Worm (Caenorhabditis elegans) whole organism, L1 larva: ENCODE data around the gene metl-13.

Experiments
- C04F5.9 ChIP-seq: sonication (generic microtip); optimal IDR thresholded peaks from 2 replicates; lab custom pipeline; 2016; ENCODE audit warnings: missing genetic modification characterization, missing compliant biosample characterization
- C34B4.2 ChIP-seq: sonication (generic microtip); optimal IDR thresholded peaks from 2 replicates; lab custom pipeline; 2017; ENCODE audit warnings: mild to moderate bottlenecking, missing genetic modification characterization, missing compliant biosample characterization
- F16B12.6 ChIP-seq: fragments of 150-350 bp; optimal IDR thresholded peaks from 2 replicates; lab custom pipeline; 2014; ENCODE audit warnings: missing biosample characterization, missing genetic modification characterization
- Y116A8C.19 ChIP-seq: sonication (generic microtip); optimal IDR thresholded peaks from 2 replicates; lab custom pipeline; 2016; ENCODE audit warnings: missing compliant biosample characterization, missing genetic modification characterization, borderline replicate concordance
- aha-1 ChIP-seq: fragments of 150-350 bp; optimal IDR thresholded peaks from 2 replicates; lab custom pipeline; 2014; ENCODE audit warnings: missing biosample characterization, missing genetic modification characterization
- aly-2 ChIP-seq: fragments of 150-350 bp; optimal IDR thresholded peaks from 2 replicates; lab custom pipeline; 2014; ENCODE audit warnings: missing biosample characterization, missing genetic modification characterization
- blmp-1 ChIP-seq: fragments of 150-350 bp; optimal IDR thresholded peaks from 2 replicates; lab custom pipeline; 2014; ENCODE audit warnings: missing biosample characterization, missing genetic modification characterization
- ceh-82 ChIP-seq, 3 experiments: fragments of 150-350 bp in 1 of 3; sonication (generic microtip) in 2 of 3; optimal IDR thresholded peaks; 2 replicates each; lab custom pipeline; 2014 to 2017; ENCODE audit warnings: missing biosample characterization in 3 of 3, missing genetic modification characterization in 3 of 3
- ceh-88 ChIP-seq: fragments of 200-800 bp; sonication (Bioruptor generic); IDR thresholded peaks from 2 replicates; pipeline ENCODE4 v1.3.6; 2022; ENCODE audit warnings: missing genetic modification characterization, missing compliant biosample characterization
- ceh-90 ChIP-seq: sonication (generic microtip); optimal IDR thresholded peaks from 2 replicates; lab custom pipeline; 2016; ENCODE audit warnings: missing genetic modification characterization, missing compliant biosample characterization
- ces-1 ChIP-seq: fragments of 150-350 bp; optimal IDR thresholded peaks from 2 replicates; lab custom pipeline; 2014; ENCODE audit warnings: missing biosample characterization, missing genetic modification reagents, missing genetic modification characterization
- dsc-1 ChIP-seq: sonication (generic microtip); optimal IDR thresholded peaks from 2 replicates; lab custom pipeline; 2016; ENCODE audit warnings: mild to moderate bottlenecking, missing genetic modification characterization, missing compliant biosample characterization
- efl-1 ChIP-seq, 4 experiments: fragments of 150-350 bp; optimal IDR thresholded peaks in 3 of 4; peaks in 1 of 4; 1 replicate in 1 of 4; 2 replicates in 3 of 4; lab custom pipeline; 2014; ENCODE audit warnings: missing biosample characterization in 2 of 4, missing genetic modification characterization in 2 of 4, missing genetic modification reagents in 2 of 4
- efl-3 ChIP-seq: fragments of 200-800 bp; sonication (Bioruptor generic); optimal IDR thresholded peaks from 2 replicates; lab custom pipeline; 2018; ENCODE audit warnings: mild to moderate bottlenecking, missing genetic modification characterization, missing compliant biosample characterization
- egl-27 ChIP-seq, 2 experiments: fragments of 150-350 bp in 1 of 2; sonication (generic microtip); optimal IDR thresholded peaks; 3 replicates each; lab custom pipeline; 2017 to 2018; ENCODE audit warnings: missing biosample characterization in 2 of 2, missing genetic modification characterization in 2 of 2, missing genetic modification reagents in 2 of 2
- elt-3 ChIP-seq, 6 experiments: fragments of 150-350 bp in 1 of 6; sonication (generic microtip); optimal IDR thresholded peaks; 2 replicates each; lab custom pipeline; 2017 to 2018; ENCODE audit warnings: missing biosample characterization in 6 of 6, missing genetic modification characterization in 6 of 6, inconsistent platforms in 1 of 6
- fkh-8 ChIP-seq: sonication (generic microtip); optimal IDR thresholded peaks from 2 replicates; lab custom pipeline; 2016; ENCODE audit warnings: mild to moderate bottlenecking, missing genetic modification characterization, missing compliant biosample characterization
- grh-1 ChIP-seq: fragments of 200-800 bp; sonication (Bioruptor generic); IDR thresholded peaks from 2 replicates; pipeline ENCODE4 v1.3.6; 2022; ENCODE audit warnings: missing genetic modification reagents, missing genetic modification characterization, missing compliant biosample characterization
- hlh-17 ChIP-seq: fragments of 200-800 bp; sonication (Bioruptor generic); optimal IDR thresholded peaks from 2 replicates; lab custom pipeline; 2018; ENCODE audit warnings: missing genetic modification characterization, mild to moderate bottlenecking, missing compliant biosample characterization, moderate library complexity, borderline replicate concordance
- lin-13 ChIP-seq: fragments of 150-350 bp; optimal IDR thresholded peaks from 2 replicates; lab custom pipeline; 2014; ENCODE audit warnings: missing biosample characterization, missing genetic modification reagents, missing genetic modification characterization
- lin-35 ChIP-seq, 2 experiments: fragments of 150-350 bp; optimal IDR thresholded peaks; 2 replicates each; lab custom pipeline; 2014; ENCODE audit warnings: missing biosample characterization in 2 of 2, missing genetic modification characterization in 2 of 2, missing genetic modification reagents in 2 of 2
- lin-39 ChIP-seq: fragments of 150-350 bp; optimal IDR thresholded peaks from 2 replicates; lab custom pipeline; 2014; ENCODE audit warnings: missing biosample characterization, missing genetic modification reagents, missing genetic modification characterization
- mef-2 ChIP-seq: fragments of 150-350 bp; optimal IDR thresholded peaks from 2 replicates; lab custom pipeline; 2014; ENCODE audit warnings: missing biosample characterization, missing genetic modification characterization
- mep-1 ChIP-seq: fragments of 150-350 bp; optimal IDR thresholded peaks from 2 replicates; lab custom pipeline; 2014; ENCODE audit warnings: missing biosample characterization, missing genetic modification characterization
- nhr-11 ChIP-seq: fragments of 150-350 bp; optimal IDR thresholded peaks from 2 replicates; lab custom pipeline; 2014; ENCODE audit warnings: missing biosample characterization, missing genetic modification characterization
- nhr-12 ChIP-seq: sonication (generic microtip); optimal IDR thresholded peaks from 2 replicates; lab custom pipeline; 2017; ENCODE audit warnings: missing biosample characterization, missing genetic modification characterization
- nhr-19 ChIP-seq: fragments of 200-800 bp; sonication (Bioruptor generic); conservative IDR thresholded peaks from 2 replicates; pipeline ENCODE4 v1.3.6; 2022; ENCODE audit warnings: missing genetic modification characterization, missing compliant biosample characterization
- nhr-20 ChIP-seq: sonication (generic microtip); optimal IDR thresholded peaks from 2 replicates; lab custom pipeline; 2016; ENCODE audit warnings: mild to moderate bottlenecking, missing genetic modification characterization, missing compliant biosample characterization
- nhr-47 ChIP-seq: sonication (generic microtip); optimal IDR thresholded peaks from 2 replicates; lab custom pipeline; 2016; ENCODE audit warnings: mild to moderate bottlenecking, missing genetic modification characterization, moderate library complexity, missing compliant biosample characterization
- nhr-71 ChIP-seq: sonication (generic microtip); optimal IDR thresholded peaks from 2 replicates; lab custom pipeline; 2016; ENCODE audit warnings: mild to moderate bottlenecking, missing genetic modification characterization, moderate library complexity, missing compliant biosample characterization
- nhr-90 ChIP-seq: sonication (generic microtip); optimal IDR thresholded peaks from 2 replicates; lab custom pipeline; 2016; ENCODE audit warnings: mild to moderate bottlenecking, missing genetic modification characterization, missing compliant biosample characterization; ENCODE audit not compliant: poor library complexity
- pag-3 ChIP-seq: sonication (generic microtip); optimal IDR thresholded peaks from 2 replicates; lab custom pipeline; 2017; ENCODE audit warnings: missing genetic modification characterization, mild to moderate bottlenecking, missing compliant biosample characterization, antibody characterized with exemption, borderline replicate concordance; ENCODE audit not compliant: insufficient read depth
- rnt-1 ChIP-seq: sonication (generic microtip); optimal IDR thresholded peaks from 2 replicates; lab custom pipeline; 2016; ENCODE audit warnings: mild to moderate bottlenecking, missing genetic modification characterization, moderate library complexity, missing compliant biosample characterization
- skn-1 ChIP-seq: fragments of 150-350 bp; optimal IDR thresholded peaks from 2 replicates; lab custom pipeline; 2014; ENCODE audit warnings: missing biosample characterization, missing genetic modification characterization
- snpc-4 ChIP-seq: fragments of 150-350 bp; optimal IDR thresholded peaks from 2 replicates; lab custom pipeline; 2014; ENCODE audit warnings: missing biosample characterization, missing genetic modification characterization
- snu-23 ChIP-seq: sonication (generic microtip); optimal IDR thresholded peaks from 2 replicates; lab custom pipeline; 2016; ENCODE audit warnings: missing genetic modification characterization, missing compliant biosample characterization
- sptf-1 ChIP-seq: fragments of 150-350 bp; optimal IDR thresholded peaks from 2 replicates; lab custom pipeline; 2014; ENCODE audit warnings: missing biosample characterization, missing genetic modification characterization
- swsn-7 ChIP-seq: sonication (generic microtip); optimal IDR thresholded peaks from 2 replicates; lab custom pipeline; 2016; ENCODE audit warnings: missing genetic modification characterization, missing compliant biosample characterization
- tbx-2 ChIP-seq: sonication (generic microtip); optimal IDR thresholded peaks from 2 replicates; lab custom pipeline; 2016; ENCODE audit warnings: missing genetic modification characterization, missing compliant biosample characterization
- tlp-1 ChIP-seq: fragments of 150-350 bp; optimal IDR thresholded peaks from 2 replicates; lab custom pipeline; 2014; ENCODE audit warnings: missing biosample characterization, missing genetic modification characterization
- unc-130 ChIP-seq: fragments of 150-350 bp; optimal IDR thresholded peaks from 2 replicates; lab custom pipeline; 2017; ENCODE audit warnings: missing biosample characterization, missing genetic modification characterization, inconsistent platforms
- unc-30 ChIP-seq: sonication (generic microtip); optimal IDR thresholded peaks from 2 replicates; lab custom pipeline; 2017; ENCODE audit warnings: missing biosample characterization, missing genetic modification characterization
- unc-62 ChIP-seq: fragments of 150-350 bp; optimal IDR thresholded peaks from 2 replicates; lab custom pipeline; 2014; ENCODE audit warnings: missing biosample characterization, missing genetic modification reagents, missing genetic modification characterization
- unc-86 ChIP-seq: sonication (generic microtip); optimal IDR thresholded peaks from 2 replicates; lab custom pipeline; 2016; ENCODE audit warnings: missing genetic modification characterization, missing compliant biosample characterization

The metl-13 gene

ce11 chrIV:6585397-6585921 is 49.4 kb upstream of the metl-13 start, which contains the start of the genes F38A5.2 and dnj-11 (continued):
- TF ChIP-seq grh-1 (GFP tag; lab: Robert Waterston, UW) (peak; percentile 74), nhr-12 (no peak), unc-30 (no peak), nhr-19 (GFP tag; lab: Robert Waterston, UW) (peak; percentile 82), sptf-1 (no peak), ceh-82 (tag; optimal IDR thresholded peaks at IDR 0.05; lab: Kevin White, UChicago) (peak; percentile 70 to 93 (median 80)), unc-130 (tag; lab: Kevin White, UChicago) (peak; percentile 90), F16B12.6 (tag; lab: Kevin White, UChicago) (peak; percentile 60), elt-3 (tag; optimal IDR thresholded peaks at IDR 0.05; lab: Kevin White, UChicago) (peak in 2 of 6 experiments; percentile 64 to 89), aha-1 (tag; lab: Kevin White, UChicago) (peak; percentile 13), blmp-1 (tag; lab: Kevin White, UChicago) (peak; percentile 72), mef-2 (tag; lab: Kevin White, UChicago) (no peak), efl-1 (optimal IDR thresholded peaks at IDR 0.05; lab: Kevin White, UChicago) (peak; percentile 88 to 90), efl-1 (GFP tag; optimal IDR thresholded peaks at IDR 0.05 in 1 of 2; lab: Kevin White, UChicago) (peak; percentile 83 to 98), hlh-17 (GFP tag; lab: Kevin White, UChicago) (no peak), dsc-1 (tag; lab: Kevin White, UChicago) (peak; percentile 75), nhr-90 (tag; lab: Kevin White, UChicago) (peak; percentile 84), lin-35 (GFP tag; optimal IDR thresholded peaks at IDR 0.05; lab: Kevin White, UChicago) (peak; percentile 86 to 91), egl-27 (tag; optimal IDR thresholded peaks at IDR 0.05; lab: Kevin White, UChicago) (no peak), unc-62 (GFP tag; lab: Kevin White, UChicago) (no peak), nhr-47 (tag; lab: Kevin White, UChicago) (peak; percentile 88), efl-3 (no peak), skn-1 (peak; percentile 90), snpc-4 (peak; percentile 67), rnt-1 (tag; lab: Kevin White, UChicago) (peak; percentile 90), C04F5.9 (tag; lab: Kevin White, UChicago) (peak; percentile 28), fkh-8 (peak; percentile 81), lin-13 (GFP tag; lab: Kevin White, UChicago) (peak; percentile 70), lin-39 (tag; lab: Kevin White, UChicago) (peak; percentile 59), C34B4.2 (tag; lab: Kevin White, UChicago) (no peak), nhr-11 (no peak), aly-2 (tag; lab: Kevin White, UChicago) (peak; percentile 85), snu-23 (GFP tag; lab: Kevin White, UChicago) (peak; percentile 91), ceh-88 (peak; percentile 52; the same call in 1 of the 2 replicates), tlp-1 (tag; lab: Kevin White, UChicago) (no peak), ces-1 (GFP tag; lab: Kevin White, UChicago) (no peak)

DNA sequence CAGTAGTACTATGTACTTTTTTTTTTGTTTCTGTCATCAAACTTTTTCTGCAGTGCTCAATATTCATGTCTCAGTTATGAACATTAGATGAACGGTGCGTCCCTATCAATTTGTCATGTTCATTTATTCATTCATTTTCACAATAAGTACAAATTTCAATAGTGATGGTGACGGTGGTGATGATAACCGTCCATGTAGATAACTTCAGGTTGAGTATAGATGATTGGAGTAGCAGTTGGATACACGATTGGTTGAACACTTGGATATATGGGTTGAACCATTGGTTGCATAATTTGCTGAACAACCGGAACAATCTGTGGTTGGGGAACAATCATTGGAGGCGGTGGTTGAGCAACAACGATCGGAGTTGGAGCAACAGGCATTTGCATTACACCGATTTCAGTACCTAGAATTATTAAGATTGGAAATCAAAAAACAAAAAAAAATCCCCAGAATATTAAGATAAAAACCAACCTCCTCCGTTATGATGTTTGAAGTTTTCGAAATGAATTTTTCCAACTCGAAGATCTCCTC is 46.7 kb upstream of the metl-13 start:
- TF ChIP-seq lin-39 (tag; lab: Kevin White, UChicago) (no peak), nhr-71 (no peak), pag-3 (no peak), ces-1 (GFP tag; lab: Kevin White, UChicago) (no peak), nhr-20 (tag; lab: Kevin White, UChicago) (no peak), tbx-2 (no peak), unc-86 (tag; lab: Kevin White, UChicago) (no peak), ceh-90 (tag; lab: Kevin White, UChicago) (no peak), swsn-7 (tag; lab: Kevin White, UChicago) (no peak), Y116A8C.19 (tag; lab: Kevin White, UChicago) (no peak), nhr-90 (tag; lab: Kevin White, UChicago) (no peak), lin-13 (GFP tag; lab: Kevin White, UChicago) (no peak), mep-1 (tag; lab: Kevin White, UChicago) (no peak)
